Worm (Caenorhabditis elegans): ENCODE results near the gene tmc-1.

tmc-1 gene

DNA sequence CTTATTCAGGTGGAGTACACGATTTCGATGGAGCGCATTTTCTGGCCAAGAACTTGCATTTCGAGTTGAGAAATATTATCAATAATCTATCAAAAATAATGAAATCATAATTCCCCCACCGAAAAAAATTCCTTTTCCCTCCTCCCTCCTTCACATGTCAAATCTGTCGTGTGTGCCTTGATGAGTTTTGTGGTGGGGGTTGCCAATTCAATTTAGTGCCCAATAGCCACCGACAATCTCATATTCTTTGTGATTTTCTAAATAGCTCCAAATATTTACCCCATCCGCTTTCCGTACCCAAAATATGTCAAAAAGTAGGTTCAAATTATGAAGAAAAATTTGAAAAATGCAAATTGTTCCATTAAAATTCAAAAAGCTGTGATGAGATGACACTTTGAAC lies at the start of gene tmc-1:
Gene tmc-1 (plus strand): TSS at position 189 of the 400 bp plus-strand sequence.
- TF ChIP-seq dao-5 (tag; optimal IDR thresholded peaks at IDR 0.05) = no peak
- TF ChIP-seq him-1 (tag; optimal IDR thresholded peaks at IDR 0.05) = no peak
- no peak for TF ChIP-seq W03F9.2 (tag; optimal IDR thresholded peaks at IDR 0.05)

ce11 chrX:1115207-1115606 lies 46.8 kb upstream of the tmc-1 start:
- no peak for TF ChIP-seq dao-5 (tag; optimal IDR thresholded peaks at IDR 0.05)
- no peak for TF ChIP-seq W03F9.2 (tag; optimal IDR thresholded peaks at IDR 0.05)
- TF ChIP-seq him-1 (tag; optimal IDR thresholded peaks at IDR 0.05) = no peak

- TF ChIP-seq him-1 (tag; optimal IDR thresholded peaks at IDR 0.05) (no peak), W03F9.2 (tag; optimal IDR thresholded peaks at IDR 0.05) (no peak), dao-5 (tag; optimal IDR thresholded peaks at IDR 0.05) (no peak)
Observed at ce11 chrX:1117252-1117651, 44.8 kb upstream of the tmc-1 start.

ce11 chrX:1119305-1119704 lies 42.7 kb upstream of the tmc-1 start, which contains the start of gene C05D9.7:
TSS of gene C05D9.7 (minus strand) at chrX:1119405.
- TF ChIP-seq him-1 (tag; optimal IDR thresholded peaks at IDR 0.05) = no peak
- TF ChIP-seq W03F9.2 (tag; optimal IDR thresholded peaks at IDR 0.05) = no peak
- TF ChIP-seq dao-5 (tag; optimal IDR thresholded peaks at IDR 0.05) = no peak

ce11 chrX:1120326-1120725 lies 41.7 kb upstream of the tmc-1 start:
- TF ChIP-seq W03F9.2 (tag; optimal IDR thresholded peaks at IDR 0.05) (no peak), dao-5 (tag; optimal IDR thresholded peaks at IDR 0.05) (no peak), him-1 (tag; optimal IDR thresholded peaks at IDR 0.05) (no peak)

DNA sequence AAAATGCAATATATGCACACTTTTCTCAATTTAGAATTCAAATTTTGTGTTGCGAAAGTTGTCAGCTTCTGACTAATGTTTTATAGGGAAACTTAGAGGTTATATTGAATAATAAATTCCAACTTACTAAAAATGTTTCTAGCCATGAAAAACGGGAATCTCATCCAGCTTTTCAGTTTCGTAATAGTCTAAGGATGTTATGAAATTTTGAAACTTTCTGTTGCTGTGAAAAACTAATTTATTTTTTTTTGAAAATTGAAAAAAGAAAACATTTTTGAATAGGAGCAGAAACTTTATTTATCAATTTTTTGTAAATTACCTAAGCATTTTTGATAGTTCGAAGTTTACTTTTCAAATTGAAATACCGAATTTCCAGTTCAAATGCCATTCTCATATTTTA lies 40.4 kb upstream of the tmc-1 start:
- TF ChIP-seq W03F9.2 (tag; optimal IDR thresholded peaks at IDR 0.05) (no peak), dao-5 (tag; optimal IDR thresholded peaks at IDR 0.05) (no peak), him-1 (tag; optimal IDR thresholded peaks at IDR 0.05) (no peak)

ce11 chrX:1122198-1122597 lies 39.8 kb upstream of the tmc-1 start:
- no peak for TF ChIP-seq him-1 (tag; optimal IDR thresholded peaks at IDR 0.05)

DNA sequence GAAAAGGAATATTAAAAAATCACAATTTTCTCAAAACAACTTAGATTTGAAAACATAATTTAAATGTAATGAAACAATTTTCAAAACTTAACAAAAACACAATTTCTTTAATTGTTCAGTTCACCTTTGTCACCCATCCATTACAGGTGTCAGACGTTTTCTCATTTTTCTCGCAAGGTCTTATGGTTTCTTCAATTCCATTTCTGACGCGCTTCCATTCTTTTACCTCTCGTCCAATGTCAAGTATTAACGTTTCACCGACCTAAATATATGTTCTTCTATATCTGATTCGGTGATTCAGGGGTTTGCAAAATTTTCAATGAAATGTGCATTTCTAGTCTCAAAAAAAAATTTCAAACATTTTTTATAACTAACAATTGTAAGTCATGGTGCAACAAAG lies 38.5 kb upstream of the tmc-1 start:
- TF ChIP-seq him-1 (tag; optimal IDR thresholded peaks at IDR 0.05) (no peak), dao-5 (tag; optimal IDR thresholded peaks at IDR 0.05) (no peak), W03F9.2 (tag; optimal IDR thresholded peaks at IDR 0.05) (no peak)

- no peak for TF ChIP-seq dao-5 (tag; optimal IDR thresholded peaks at IDR 0.05)
- no peak for TF ChIP-seq W03F9.2 (tag; optimal IDR thresholded peaks at IDR 0.05)
- TF ChIP-seq him-1 (tag; optimal IDR thresholded peaks at IDR 0.05) = no peak
Observed at ce11 chrX:1124146-1124545, 37.9 kb upstream of the tmc-1 start, which contains the start of gene C05D9.9. TSS of gene C05D9.9 (minus strand) at chrX:1124246.

DNA sequence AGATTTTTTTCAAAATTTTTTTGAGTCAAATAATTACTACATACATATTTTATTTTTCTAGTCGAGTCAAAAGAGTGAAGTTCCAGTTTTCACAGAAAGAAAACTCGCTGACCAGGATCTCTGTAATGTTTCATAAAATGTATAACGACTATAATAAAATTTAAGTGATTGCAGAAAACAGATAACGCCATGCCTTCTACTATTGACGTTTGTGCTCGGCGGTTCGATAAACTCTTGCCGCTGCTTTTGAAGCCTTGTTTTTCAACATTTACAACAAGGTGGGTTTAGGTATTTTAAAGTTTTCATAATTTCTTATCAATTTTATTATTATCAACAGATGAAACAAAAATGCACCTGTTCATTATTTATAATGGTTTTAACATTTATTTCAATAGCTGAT lies 36.6 kb upstream of the tmc-1 start, which contains the start of gene lmp-2:
Gene lmp-2 (plus strand): TSS at position 190 of the 400 bp plus-strand sequence.
- TF ChIP-seq dao-5 (tag; optimal IDR thresholded peaks at IDR 0.05) = no peak
- no peak for TF ChIP-seq W03F9.2 (tag; optimal IDR thresholded peaks at IDR 0.05)
- no peak for TF ChIP-seq him-1 (tag; optimal IDR thresholded peaks at IDR 0.05)

DNA sequence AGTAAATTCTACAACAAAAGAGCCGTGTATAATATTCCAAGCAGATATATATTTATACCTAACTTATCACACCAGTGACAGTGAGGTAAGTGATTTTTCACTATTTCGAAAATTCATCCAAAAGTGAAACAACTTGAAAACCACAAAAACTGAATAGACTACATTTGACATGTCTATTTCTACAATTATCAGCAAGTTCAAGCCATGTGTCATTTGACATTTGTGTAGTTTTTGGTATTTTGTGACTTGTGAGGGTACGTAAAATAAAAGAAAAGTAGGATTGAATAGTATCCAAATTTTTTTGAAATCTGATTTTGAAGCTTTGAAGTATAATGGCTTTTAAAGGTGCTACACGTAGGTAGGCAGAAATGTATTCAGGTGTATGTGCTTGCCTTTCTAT lies 35.8 kb upstream of the tmc-1 start:
- TF ChIP-seq dao-5 (tag; optimal IDR thresholded peaks at IDR 0.05) (no peak), him-1 (tag; optimal IDR thresholded peaks at IDR 0.05) (no peak), W03F9.2 (tag; optimal IDR thresholded peaks at IDR 0.05) (no peak)

DNA sequence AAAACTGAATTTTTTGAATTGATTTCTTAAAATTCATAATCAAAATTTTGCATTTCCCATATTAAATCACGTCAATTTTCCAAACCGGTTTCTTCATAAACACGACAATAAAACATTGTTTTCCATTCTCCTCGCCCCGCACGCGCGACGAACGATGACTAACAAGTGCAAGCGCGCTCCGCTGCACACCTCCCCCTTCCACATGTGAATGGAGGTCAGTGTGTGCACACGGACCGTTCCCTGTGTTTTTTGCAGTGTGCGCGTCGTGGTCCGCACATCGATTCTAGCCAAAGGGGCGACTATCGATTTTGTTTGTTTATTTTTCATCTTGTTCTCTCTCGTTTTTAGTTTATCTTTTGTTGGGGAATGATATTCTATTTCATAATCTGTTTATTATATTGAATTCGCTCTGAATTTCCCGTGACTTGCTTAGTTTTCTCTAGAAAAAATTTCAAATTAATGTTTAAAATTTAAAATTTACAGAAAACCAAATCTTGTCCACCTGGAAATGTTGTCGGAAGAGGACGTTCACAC lies 33.4 kb upstream of the tmc-1 start, which contains the start of gene snx-1:
Gene snx-1 (plus strand): TSS at position 484 of the 534 bp plus-strand sequence.
- no peak for TF ChIP-seq him-1 (tag; optimal IDR thresholded peaks at IDR 0.05)
- TF ChIP-seq W03F9.2 (tag; optimal IDR thresholded peaks at IDR 0.05) = peak; percentile 5

- TF ChIP-seq W03F9.2 (tag; optimal IDR thresholded peaks at IDR 0.05) (no peak), dao-5 (tag; optimal IDR thresholded peaks at IDR 0.05) (no peak), him-1 (tag; optimal IDR thresholded peaks at IDR 0.05) (no peak)
Observed at ce11 chrX:1141617-1142016, 20.4 kb upstream of the tmc-1 start.

DNA sequence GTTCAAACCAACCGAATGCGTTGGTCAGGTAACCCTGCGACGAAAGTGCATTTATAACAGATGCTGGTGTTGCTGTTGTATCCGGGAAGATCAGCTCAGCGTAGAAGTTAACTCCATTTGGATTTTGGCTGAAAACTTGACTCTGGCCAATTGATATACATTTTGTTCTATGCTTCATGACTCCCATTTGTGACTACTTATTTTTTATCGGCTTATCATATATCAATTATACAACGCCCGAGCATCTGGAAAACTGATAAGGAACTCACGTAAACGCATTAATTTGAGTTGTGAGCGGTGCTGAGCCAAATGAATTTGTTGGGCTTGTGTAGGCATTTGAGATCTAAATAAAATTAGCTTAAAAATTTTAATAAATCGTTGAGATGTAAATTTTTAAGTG lies 14.6 kb upstream of the tmc-1 start:
- TF ChIP-seq dao-5 (tag; optimal IDR thresholded peaks at IDR 0.05) (no peak), W03F9.2 (tag; optimal IDR thresholded peaks at IDR 0.05) (no peak), him-1 (tag; optimal IDR thresholded peaks at IDR 0.05) (no peak)

DNA sequence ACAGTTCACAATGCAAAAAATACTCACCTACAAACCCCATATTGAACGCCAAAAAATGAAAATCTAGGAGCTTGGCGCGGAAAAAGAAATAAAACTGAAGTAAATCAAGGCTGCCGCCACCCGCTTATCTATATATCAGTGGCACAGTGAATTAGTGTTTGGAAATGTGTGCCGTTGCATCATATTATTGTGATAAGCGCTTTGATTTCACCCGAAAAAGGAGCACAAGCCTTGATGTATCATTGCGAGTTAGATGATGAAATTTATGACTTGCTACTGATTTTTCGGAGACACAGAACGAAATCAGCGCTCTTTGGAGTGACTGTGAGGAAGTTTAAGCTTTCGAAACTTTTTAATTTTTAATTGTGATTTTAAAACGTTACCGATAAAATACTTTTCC lies 13.6 kb upstream of the tmc-1 start, which contains the start of the genes R193.2 and R193.6:
Gene R193.2 (minus strand): TSS at position 148 of the 400 bp plus-strand sequence.
Gene R193.6 (plus strand): TSS at position 350 of the 400 bp plus-strand sequence.
- TF ChIP-seq dao-5 (tag; optimal IDR thresholded peaks at IDR 0.05) (no peak), him-1 (tag; optimal IDR thresholded peaks at IDR 0.05) (no peak), W03F9.2 (tag; optimal IDR thresholded peaks at IDR 0.05) (no peak)

Data from whole organism, L4/young adult.